Fruit fly (Drosophila melanogaster): ENCODE measurements around the gene CG12231.
A peak's percentile ranks its signal among the peaks of the same experiment; 100 is the strongest.

The CG12231 gene

dm6 chrX:19577940-19578632 is 46.5 kb upstream of the CG12231 start (continued):
- TF ChIP-seq D19A (tag; optimal IDR thresholded peaks at IDR 0.05) (peak; percentile 54), p53 (GFP tag; optimal IDR thresholded peaks at IDR 0.05) (peak; percentile 90), Bgb (GFP tag; IDR thresholded peaks at IDR 0.05; ENCODE audit: partially characterized antibody) (no peak), HLH3B (GFP tag; IDR thresholded peaks at IDR 0.05) (no peak), Poxn (GFP tag; IDR thresholded peaks at IDR 0.05) (no peak), Med (GFP tag) (peak; percentile 42), CG10654 (GFP tag; optimal IDR thresholded peaks at IDR 0.05) (no peak), en (GFP tag; optimal IDR thresholded peaks at IDR 0.05) (no peak), sob (GFP tag; IDR thresholded peaks at IDR 0.05) (no peak), CG3163 (GFP tag; optimal IDR thresholded peaks at IDR 0.05) (no peak), CG13775 (GFP tag; optimal IDR thresholded peaks at IDR 0.05) (peak; percentile 95), CG8944 (GFP tag; optimal IDR thresholded peaks at IDR 0.05) (no peak), az2 (GFP tag; optimal IDR thresholded peaks at IDR 0.05) (no peak), D19B (GFP tag; optimal IDR thresholded peaks at IDR 0.05) (peak; percentile 52), ewg (GFP tag; optimal IDR thresholded peaks at IDR 0.05) (no peak), CG6175 (GFP tag; IDR thresholded peaks at IDR 0.05) (no peak), CG10147 (GFP tag; optimal IDR thresholded peaks at IDR 0.05) (no peak), odd (GFP tag; optimal IDR thresholded peaks at IDR 0.05) (no peak), chif (GFP tag; optimal IDR thresholded peaks at IDR 0.05) (no peak), unc-4 (GFP tag; IDR thresholded peaks at IDR 0.05; ENCODE audit: partially characterized antibody) (no peak), CG4854 (GFP tag; optimal IDR thresholded peaks at IDR 0.05) (no peak), CG8281 (tag; optimal IDR thresholded peaks at IDR 0.05) (no peak), nerfin-1 (tag; optimal IDR thresholded peaks at IDR 0.05) (peak; percentile 30), CG1792 (GFP tag; optimal IDR thresholded peaks at IDR 0.05) (no peak), CG12769 (tag; optimal IDR thresholded peaks at IDR 0.05) (no peak)

DNA sequence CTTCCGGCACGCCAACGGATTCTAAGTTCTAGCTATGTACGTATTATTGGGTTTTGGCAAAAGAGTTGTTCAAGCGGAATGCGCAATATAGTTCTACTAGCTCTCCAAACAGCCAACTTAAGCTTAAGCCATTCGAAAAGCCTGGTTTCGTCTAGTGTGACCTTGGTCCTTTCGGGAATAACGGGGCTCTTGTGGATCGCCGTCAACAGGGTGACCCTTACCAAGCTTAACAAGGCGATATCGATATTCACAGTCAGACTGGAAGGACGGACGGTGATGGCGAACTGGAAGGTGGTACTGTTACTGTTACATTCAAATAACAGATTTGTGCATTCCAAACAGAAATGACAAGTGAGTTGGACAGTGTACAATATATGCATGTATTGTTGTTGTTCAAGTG is 42.1 kb upstream of the CG12231 start:
- TF ChIP-seq CG6254 (GFP tag; optimal IDR thresholded peaks at IDR 0.05), result peak; percentile 73
- no peak for TF ChIP-seq CG15601 (tag; optimal IDR thresholded peaks at IDR 0.05)

dm6 chrX:19565714-19566316 is 34.3 kb upstream of the CG12231 start, which contains the start of the genes Grip84 and car:
Gene Grip84, minus strand, starts transcription at chrX:19565764.
Gene car, plus strand, starts transcription at chrX:19566019.
- TF ChIP-seq Gug (GFP tag; IDR thresholded peaks at IDR 0.05) (peak; percentile 58; the same call in 2 of the 4 replicates), maf-S (GFP tag; optimal IDR thresholded peaks at IDR 0.05) (peak; percentile 48), Mad (GFP tag; optimal IDR thresholded peaks at IDR 0.05) (peak; percentile 38), sob (GFP tag; IDR thresholded peaks at IDR 0.05) (peak; percentile 66), Usf (GFP tag; optimal IDR thresholded peaks at IDR 0.05) (peak; percentile 40), Atf-2 (GFP tag; optimal IDR thresholded peaks at IDR 0.05) (no peak), hkb (optimal IDR thresholded peaks at IDR 0.05) (no peak), hkb (GFP tag; IDR thresholded peaks at IDR 0.05) (peak; percentile 60; the same call in 1 of the 2 replicates), eve (GFP tag; optimal IDR thresholded peaks at IDR 0.05) (no peak), Dfd (GFP tag; optimal IDR thresholded peaks at IDR 0.05) (peak in 1 of 2 experiments; percentile 24), mld (GFP tag; IDR thresholded peaks at IDR 0.05; ENCODE audit: partially characterized antibody) (no peak), CG1647 (GFP tag; optimal IDR thresholded peaks at IDR 0.05) (peak; percentile 21), CG17359 (tag; optimal IDR thresholded peaks at IDR 0.05) (no peak), abd-A (tag; optimal IDR thresholded peaks at IDR 0.05) (no peak), CG12942 (GFP tag; optimal IDR thresholded peaks at IDR 0.05) (peak; percentile 46), CG7556 (GFP tag; optimal IDR thresholded peaks at IDR 0.05) (no peak), CG18619 (GFP tag; optimal IDR thresholded peaks at IDR 0.05) (peak; percentile 65), grau (tag; optimal IDR thresholded peaks at IDR 0.05) (peak; percentile 81), lilli (GFP tag; optimal IDR thresholded peaks at IDR 0.05) (peak; percentile 86), CG6854 (GFP tag; optimal IDR thresholded peaks at IDR 0.05) (no peak), Hr51 (GFP tag; optimal IDR thresholded peaks at IDR 0.05) (peak in 1 of 2 experiments; percentile 25), CG30020 (tag; optimal IDR thresholded peaks at IDR 0.05) (peak; percentile 94)
